Fruit fly (Drosophila melanogaster) whole organism: ENCODE results near the gene CG12347.

Source experiments
- EcR ChIP-seq, 2 experiments: fragments of >200 bp; optimal IDR thresholded peaks; 2 replicates each; lab custom pipeline; 2017; ENCODE audit warnings: missing biosample characterization in 2 of 2, missing genetic modification characterization in 2 of 2, missing genetic modification reagents in 2 of 2
- pan ChIP-seq: fragments of >200 bp; optimal IDR thresholded peaks from 2 replicates; lab custom pipeline; 2017

- TF ChIP-seq EcR (GFP tag; optimal IDR thresholded peaks at IDR 0.05; lab: Kevin White, UChicago), result no peak
- no peak for TF ChIP-seq pan (lab: Kevin White, UChicago)
These were observed 9.0 kb upstream of the CG12347 start for dm6 chr3R:17897281-17897680.
